Worm (Caenorhabditis elegans) whole organism, young adult: ENCODE results near the gene K04C2.8.

Source experiments
- B0035.1 ChIP-seq: sonication (generic microtip); optimal IDR thresholded peaks from 2 replicates; lab custom pipeline; 2016; ENCODE audit warnings: missing genetic modification characterization, mild to moderate bottlenecking, missing compliant biosample characterization, missing genotype, missing genetic modification reagents
- B0261.1 ChIP-seq: sonication (generic microtip); optimal IDR thresholded peaks from 2 replicates; lab custom pipeline; 2016; ENCODE audit warnings: mild to moderate bottlenecking, missing genetic modification characterization, moderate library complexity, missing compliant biosample characterization
- B0336.3 ChIP-seq: fragments of 200-800 bp; sonication (Bioruptor generic); IDR thresholded peaks from 2 replicates; pipeline ENCODE4 v1.3.6; 2022; ENCODE audit warnings: missing genetic modification characterization, missing compliant biosample characterization
- C06A6.2 ChIP-seq: fragments of 200-800 bp; sonication (Bioruptor generic); conservative IDR thresholded peaks from 2 replicates; pipeline ENCODE4 v1.3.6; 2022; ENCODE audit warnings: missing genetic modification characterization, missing compliant biosample characterization
- D2030.7 ChIP-seq: fragments of 200-800 bp; sonication (Bioruptor generic); IDR thresholded peaks from 2 replicates; pipeline ENCODE4 v1.3.6; 2022; ENCODE audit warnings: missing genetic modification reagents, missing genetic modification characterization, missing compliant biosample characterization
- F10E7.11 ChIP-seq: sonication (generic microtip); optimal IDR thresholded peaks from 2 replicates; lab custom pipeline; 2017; ENCODE audit warnings: mild to moderate bottlenecking, missing genetic modification characterization, moderate library complexity, missing compliant biosample characterization
- F22D6.2 ChIP-seq: sonication (generic microtip); optimal IDR thresholded peaks from 2 replicates; lab custom pipeline; 2016; ENCODE audit warnings: mild to moderate bottlenecking, missing genetic modification characterization, missing compliant biosample characterization
- F23B12.7 ChIP-seq: sonication (generic microtip); optimal IDR thresholded peaks from 2 replicates; lab custom pipeline; 2017; ENCODE audit warnings: missing genetic modification characterization, mild to moderate bottlenecking, missing compliant biosample characterization, antibody characterized with exemption, moderate library complexity; ENCODE audit not compliant: insufficient read depth
- atf-7 ChIP-seq: sonication (generic microtip); optimal IDR thresholded peaks from 2 replicates; lab custom pipeline; 2017; ENCODE audit warnings: mild to moderate bottlenecking, missing genetic modification characterization, missing compliant biosample characterization
- athp-1 ChIP-seq: sonication (generic microtip); optimal IDR thresholded peaks from 2 replicates; lab custom pipeline; 2017; ENCODE audit warnings: mild to moderate bottlenecking, missing genetic modification characterization, missing compliant biosample characterization
- attf-3 ChIP-seq: fragments of 200-800 bp; sonication (Bioruptor generic); conservative IDR thresholded peaks from 2 replicates; pipeline ENCODE4 v1.3.6; 2022; ENCODE audit warnings: missing genetic modification reagents, missing genetic modification characterization, missing compliant biosample characterization
- attf-6 ChIP-seq: fragments of 200-800 bp; sonication (Bioruptor generic); IDR thresholded peaks from 2 replicates; pipeline ENCODE4 v1.3.6; 2022; ENCODE audit warnings: missing genetic modification reagents, missing genetic modification characterization, missing compliant biosample characterization
- cebp-1 ChIP-seq, 2 experiments: fragments of 200-800 bp in 1 of 2; sonication (Bioruptor generic) in 1 of 2; sonication (generic microtip) in 1 of 2; IDR thresholded peaks in 1 of 2; optimal IDR thresholded peaks in 1 of 2; 2 replicates each; pipeline versions ENCODE4 v1.3.6 to Lab custom; 2017 to 2022; ENCODE audit warnings: missing compliant biosample characterization in 2 of 2, missing genetic modification characterization in 2 of 2, mild to moderate bottlenecking in 1 of 2, missing genetic modification reagents in 1 of 2, moderate library complexity in 1 of 2
- cebp-2 ChIP-seq: fragments of 200-800 bp; sonication (Bioruptor generic); IDR thresholded peaks from 2 replicates; pipeline ENCODE4 v1.3.6; 2022; ENCODE audit warnings: missing genetic modification characterization, missing compliant biosample characterization
- ceh-100 ChIP-seq: fragments of 200-800 bp; sonication (Bioruptor generic); IDR thresholded peaks from 2 replicates; pipeline ENCODE4 v1.3.6; 2022; ENCODE audit warnings: missing genetic modification reagents, missing genetic modification characterization, missing compliant biosample characterization
- chd-7 ChIP-seq: sonication (generic microtip); optimal IDR thresholded peaks from 2 replicates; lab custom pipeline; 2016; ENCODE audit warnings: mild to moderate bottlenecking, missing genetic modification characterization, moderate library complexity, missing compliant biosample characterization
- dpl-1 ChIP-seq: fragments of 150-350 bp; optimal IDR thresholded peaks from 2 replicates; lab custom pipeline; 2014; ENCODE audit warnings: missing biosample characterization, missing genetic modification reagents, missing genetic modification characterization
- egrh-3 ChIP-seq: fragments of 200-800 bp; sonication (Bioruptor generic); IDR thresholded peaks from 2 replicates; pipeline ENCODE4 v1.3.6; 2022; ENCODE audit warnings: missing genetic modification reagents, missing genetic modification characterization, missing compliant biosample characterization
- ets-4 ChIP-seq: fragments of 200-800 bp; sonication (Bioruptor generic); optimal IDR thresholded peaks from 2 replicates; lab custom pipeline; 2018; ENCODE audit warnings: mild to moderate bottlenecking, missing genetic modification characterization, missing compliant biosample characterization
- hlh-12 ChIP-seq: sonication (generic microtip); optimal IDR thresholded peaks from 2 replicates; lab custom pipeline; 2016; ENCODE audit warnings: missing genetic modification characterization, missing compliant biosample characterization
- hlh-26 ChIP-seq: fragments of 200-800 bp; sonication (Bioruptor generic); conservative IDR thresholded peaks from 2 replicates; pipeline ENCODE4 v1.3.6; 2022; ENCODE audit warnings: missing genetic modification reagents, missing genetic modification characterization, missing compliant biosample characterization
- hmg-20 ChIP-seq: fragments of 200-800 bp; sonication (Bioruptor generic); IDR thresholded peaks from 2 replicates; pipeline ENCODE4 v1.3.6; 2022; ENCODE audit warnings: missing genetic modification reagents, missing genetic modification characterization, missing compliant biosample characterization
- lag-1 ChIP-seq: fragments of 200-800 bp; sonication (Bioruptor generic); IDR thresholded peaks from 2 replicates; pipeline ENCODE4 v1.3.6; 2022; ENCODE audit warnings: missing genetic modification reagents, missing genetic modification characterization, missing compliant biosample characterization
- let-526 ChIP-seq: fragments of 200-800 bp; sonication (Bioruptor generic); IDR thresholded peaks from 2 replicates; pipeline ENCODE4 v1.3.6; 2022; ENCODE audit warnings: missing genetic modification reagents, missing genetic modification characterization, missing compliant biosample characterization
- lin-40 ChIP-seq: sonication (generic microtip); optimal IDR thresholded peaks from 2 replicates; lab custom pipeline; 2016; ENCODE audit warnings: missing genetic modification characterization, mild to moderate bottlenecking, missing compliant biosample characterization, missing genotype, missing genetic modification reagents
- lin-54 ChIP-seq: fragments of 200-800 bp; sonication (Bioruptor generic); optimal IDR thresholded peaks from 2 replicates; lab custom pipeline; 2018; ENCODE audit warnings: mild to moderate bottlenecking, missing genetic modification characterization, missing compliant biosample characterization
- lir-1 ChIP-seq: fragments of 200-800 bp; sonication (Bioruptor generic); conservative IDR thresholded peaks from 2 replicates; pipeline ENCODE4 v1.3.6; 2022; ENCODE audit warnings: missing genetic modification reagents, missing genetic modification characterization, missing compliant biosample characterization
- lsl-1 ChIP-seq: fragments of 200-800 bp; sonication (Bioruptor generic); optimal IDR thresholded peaks from 2 replicates; lab custom pipeline; 2018; ENCODE audit warnings: mild to moderate bottlenecking, missing genetic modification characterization, moderate library complexity, missing compliant biosample characterization
- lsy-27 ChIP-seq: sonication (generic microtip); optimal IDR thresholded peaks from 2 replicates; lab custom pipeline; 2017; ENCODE audit warnings: missing genetic modification characterization, mild to moderate bottlenecking, missing compliant biosample characterization, antibody characterized with exemption, missing genotype, borderline replicate concordance; ENCODE audit not compliant: insufficient read depth
- madf-3 ChIP-seq: fragments of 200-800 bp; sonication (Bioruptor generic); IDR thresholded peaks from 2 replicates; pipeline ENCODE4 v1.3.6; 2022; ENCODE audit warnings: missing genetic modification reagents, missing genetic modification characterization, missing compliant biosample characterization
- nhr-179 ChIP-seq: sonication (generic microtip); optimal IDR thresholded peaks from 2 replicates; lab custom pipeline; 2016; ENCODE audit warnings: mild to moderate bottlenecking, missing genetic modification characterization, missing compliant biosample characterization
- nhr-80 ChIP-seq: sonication (generic microtip); optimal IDR thresholded peaks from 2 replicates; lab custom pipeline; 2016; ENCODE audit warnings: missing genetic modification characterization, missing compliant biosample characterization
- pbrm-1 ChIP-seq: fragments of 200-800 bp; sonication (Bioruptor generic); IDR thresholded peaks from 2 replicates; pipeline ENCODE4 v1.3.6; 2022; ENCODE audit warnings: missing genetic modification reagents, missing genetic modification characterization, missing compliant biosample characterization
- rpc-1 ChIP-seq, 2 experiments: fragments of 150-350 bp in 1 of 2; sonication (generic microtip) in 1 of 2; optimal IDR thresholded peaks; 2 replicates each; lab custom pipeline; 2014 to 2018; ENCODE audit warnings: missing biosample characterization in 1 of 2, missing genetic modification characterization in 1 of 2, missing genetic modification reagents in 1 of 2, missing genotype in 1 of 2
- sdz-38 ChIP-seq: sonication (generic microtip); optimal IDR thresholded peaks from 2 replicates; lab custom pipeline; 2016; ENCODE audit warnings: missing genotype, missing genetic modification characterization, missing compliant biosample characterization
- somi-1 ChIP-seq: fragments of 200-800 bp; sonication (Bioruptor generic); optimal IDR thresholded peaks from 2 replicates; lab custom pipeline; 2018; ENCODE audit warnings: mild to moderate bottlenecking, missing genetic modification characterization, missing compliant biosample characterization
- sptf-2 ChIP-seq: fragments of 200-800 bp; sonication (Bioruptor generic); optimal IDR thresholded peaks from 2 replicates; lab custom pipeline; 2018; ENCODE audit warnings: mild to moderate bottlenecking, missing genetic modification characterization, missing compliant biosample characterization
- tlf-1 ChIP-seq: fragments of 200-800 bp; sonication (Bioruptor generic); optimal IDR thresholded peaks from 2 replicates; lab custom pipeline; 2018; ENCODE audit warnings: mild to moderate bottlenecking, missing genetic modification characterization, missing compliant biosample characterization
- ztf-18 ChIP-seq: sonication (generic microtip); optimal IDR thresholded peaks from 2 replicates; lab custom pipeline; 2016; ENCODE audit warnings: missing genotype, mild to moderate bottlenecking, missing genetic modification characterization, missing compliant biosample characterization
- ztf-22 ChIP-seq: fragments of 200-800 bp; sonication (Bioruptor generic); optimal IDR thresholded peaks from 2 replicates; lab custom pipeline; 2018; ENCODE audit warnings: mild to moderate bottlenecking, missing genetic modification characterization, moderate library complexity, missing compliant biosample characterization
- ztf-25 ChIP-seq: fragments of 200-800 bp; sonication (Bioruptor generic); IDR thresholded peaks from 2 replicates; pipeline ENCODE4 v1.3.6; 2022; ENCODE audit warnings: missing genetic modification reagents, missing genetic modification characterization, missing compliant biosample characterization
- ztf-28 ChIP-seq: fragments of 200-800 bp; sonication (Bioruptor generic); IDR thresholded peaks from 2 replicates; pipeline ENCODE4 v1.3.6; 2022; ENCODE audit warnings: missing genetic modification reagents, missing genetic modification characterization, missing compliant biosample characterization

K04C2.8 gene

DNA sequence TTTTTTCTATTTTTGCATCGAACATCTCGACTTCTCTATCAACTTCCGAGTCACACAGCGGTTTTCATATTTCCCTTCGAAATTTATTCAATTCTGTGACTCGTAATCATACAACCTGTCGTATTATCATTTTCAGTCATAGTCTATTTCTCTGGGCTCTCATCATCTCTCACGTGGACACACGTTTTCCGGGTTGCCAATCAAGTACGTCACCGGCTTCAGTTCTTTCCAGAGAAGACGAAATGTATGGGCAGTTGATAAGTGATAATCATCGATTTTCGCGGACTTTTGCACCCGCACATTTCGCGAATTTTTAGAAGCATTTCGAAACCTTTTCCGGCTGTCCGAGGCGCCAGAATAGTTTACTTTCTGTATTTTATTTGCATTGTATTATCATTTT, 19.8 kb upstream of the K04C2.8 start, which contains the start of gene srv-1 (continued):
- TF ChIP-seq sptf-2 (GFP tag; lab: Kevin White, UChicago) (no peak), B0035.1 (tag; lab: Kevin White, UChicago) (no peak), ets-4 (GFP tag; lab: Kevin White, UChicago) (peak; percentile 92), tlf-1 (GFP tag; lab: Kevin White, UChicago) (peak; percentile 49), lir-1 (GFP tag; lab: Robert Waterston, UW) (0 out of 2 replicates have a peak, but pooled peaks have one; percentile 9), ztf-18 (tag; lab: Kevin White, UChicago) (no peak), sdz-38 (tag; lab: Kevin White, UChicago) (no peak), atf-7 (tag; lab: Kevin White, UChicago) (peak; percentile 86), lin-40 (tag; lab: Kevin White, UChicago) (no peak), F23B12.7 (no peak), athp-1 (no peak), lag-1 (GFP tag; lab: Robert Waterston, UW) (no peak), let-526 (GFP tag; lab: Robert Waterston, UW) (no peak), hlh-12 (tag; lab: Kevin White, UChicago) (no peak), hlh-26 (GFP tag; lab: Robert Waterston, UW) (no peak), ceh-100 (GFP tag; lab: Robert Waterston, UW) (no peak), chd-7 (tag; lab: Kevin White, UChicago) (no peak), cebp-1 (GFP tag; IDR thresholded peaks at IDR 0.05; lab: Robert Waterston, UW) (peak; percentile 53; the same call in 1 of the 2 replicates), cebp-1 (tag; optimal IDR thresholded peaks at IDR 0.05; lab: Kevin White, UChicago) (peak; percentile 72), ztf-22 (GFP tag; lab: Kevin White, UChicago) (peak; percentile 70), B0261.1 (tag; lab: Kevin White, UChicago) (no peak), C06A6.2 (GFP tag; lab: Robert Waterston, UW) (no peak), pbrm-1 (GFP tag; lab: Robert Waterston, UW) (no peak), dpl-1 (no peak), rpc-1 (optimal IDR thresholded peaks at IDR 0.05; lab: Kevin White, UChicago) (no peak), rpc-1 (tag; optimal IDR thresholded peaks at IDR 0.05; lab: Kevin White, UChicago) (no peak), F22D6.2 (tag; lab: Kevin White, UChicago) (no peak), somi-1 (GFP tag; lab: Kevin White, UChicago) (no peak), B0336.3 (GFP tag; lab: Robert Waterston, UW) (peak; percentile 57; the same call in 1 of the 2 replicates), lin-54 (GFP tag; lab: Kevin White, UChicago) (peak; percentile 33), F10E7.11 (tag; lab: Kevin White, UChicago) (no peak), cebp-2 (0 out of 2 replicates have a peak, but pooled peaks have one; percentile 31), D2030.7 (GFP tag; lab: Robert Waterston, UW) (no peak), nhr-179 (tag; lab: Kevin White, UChicago) (no peak), ztf-28 (GFP tag; lab: Robert Waterston, UW) (no peak)

DNA sequence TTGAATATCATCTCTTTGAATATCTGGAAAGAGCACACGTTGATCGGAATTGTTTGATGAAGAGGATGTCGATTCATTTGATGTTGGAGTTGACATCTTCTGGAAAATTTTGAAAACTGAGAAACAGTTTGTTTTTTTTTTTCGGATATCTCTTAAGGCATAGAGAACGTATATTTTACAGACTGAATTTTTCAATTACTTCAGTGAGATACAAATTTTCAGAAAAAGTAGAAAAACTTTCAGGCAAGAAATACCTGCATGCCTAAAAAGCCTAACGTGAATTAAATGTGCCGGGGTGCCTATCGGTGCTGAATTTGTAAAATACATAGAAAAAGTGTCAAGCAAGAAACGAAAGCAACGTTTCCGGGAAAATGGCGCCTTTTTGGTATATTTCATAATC, 13.4 kb upstream of the K04C2.8 start, which contains the start of gene zak-1:
TSS of gene zak-1 (minus strand) at position 101 of the 400 bp plus-strand sequence.
- TF ChIP-seq hmg-20 (GFP tag; lab: Robert Waterston, UW) (no peak), attf-6 (GFP tag; lab: Robert Waterston, UW) (no peak), attf-3 (no peak), nhr-80 (tag; lab: Kevin White, UChicago) (no peak), lsl-1 (GFP tag; lab: Kevin White, UChicago) (no peak), ztf-25 (GFP tag; lab: Robert Waterston, UW) (no peak), madf-3 (no peak), egrh-3 (GFP tag; lab: Robert Waterston, UW) (no peak), lsy-27 (no peak)
- TF ChIP-seq, all 124 proteins: peak for 0
